Fruit fly (Drosophila melanogaster) whole organism, prepupa: ENCODE data around the gene Txl.
A peak's percentile ranks its signal among the peaks of the same experiment; 100 is the strongest.

Source experiments
- CG11294 ChIP-seq: fragments of 200-800 bp; sonication (Bioruptor generic); IDR thresholded peaks from 2 replicates; pipeline ENCODE4 v1.3.6; 2022; ENCODE audit warnings: missing biosample characterization, missing genetic modification characterization
- CG16779 ChIP-seq: fragments of 200-800 bp; sonication (Bioruptor generic); optimal IDR thresholded peaks from 3 replicates; lab custom pipeline; 2017; ENCODE audit warnings: missing biosample characterization, mild to moderate bottlenecking, missing genetic modification characterization
- CG6276 ChIP-seq: fragments of 200-800 bp; sonication (Bioruptor generic); optimal IDR thresholded peaks from 2 replicates; lab custom pipeline; 2017; ENCODE audit warnings: missing biosample characterization, mild to moderate bottlenecking, missing genetic modification characterization
- Eip75B ChIP-seq: fragments of 200-800 bp; sonication (Bioruptor generic); optimal IDR thresholded peaks from 3 replicates; lab custom pipeline; 2016; ENCODE audit warnings: missing biosample characterization, missing genetic modification characterization
- Gug ChIP-seq: fragments of 200-800 bp; sonication (Bioruptor generic); IDR thresholded peaks from 2 replicates; pipeline ENCODE4 v1.3.6; 2022; ENCODE audit warnings: missing biosample characterization, missing genetic modification characterization
- Hr39 ChIP-seq: fragments of 200-800 bp; sonication (Bioruptor generic); optimal IDR thresholded peaks from 2 replicates; lab custom pipeline; 2016; ENCODE audit warnings: missing biosample characterization, missing genetic modification characterization
- Smox ChIP-seq: fragments of 200-800 bp; sonication (Bioruptor generic); optimal IDR thresholded peaks from 3 replicates; lab custom pipeline; 2016; ENCODE audit warnings: missing biosample characterization, missing genetic modification characterization
- Sox14 ChIP-seq: fragments of 200-800 bp; sonication (Bioruptor generic); optimal IDR thresholded peaks from 3 replicates; lab custom pipeline; 2016; ENCODE audit warnings: missing biosample characterization, missing genetic modification characterization
- fd59A ChIP-seq: fragments of 200-800 bp; sonication (Bioruptor generic); optimal IDR thresholded peaks from 2 replicates; lab custom pipeline; 2017; ENCODE audit warnings: missing biosample characterization, mild to moderate bottlenecking, missing genetic modification characterization, missing genetic modification reagents
- fd85E ChIP-seq: fragments of 200-800 bp; sonication (Bioruptor generic); optimal IDR thresholded peaks from 3 replicates; lab custom pipeline; 2016; ENCODE audit warnings: missing biosample characterization, missing genetic modification characterization
- pdm3 ChIP-seq: fragments of 200-800 bp; sonication (Bioruptor generic); optimal IDR thresholded peaks from 3 replicates; lab custom pipeline; 2016; ENCODE audit warnings: missing biosample characterization, missing genetic modification characterization
- salr ChIP-seq, 2 experiments: fragments of 200-800 bp; sonication (Bioruptor generic); optimal IDR thresholded peaks; 3 replicates each; lab custom pipeline; 2016 to 2018; ENCODE audit warnings: missing biosample characterization in 2 of 2, missing genetic modification characterization in 2 of 2, mild to moderate bottlenecking in 1 of 2
- spab ChIP-seq: fragments of 200-800 bp; sonication (Bioruptor generic); optimal IDR thresholded peaks from 2 replicates; lab custom pipeline; 2017; ENCODE audit warnings: missing biosample characterization, mild to moderate bottlenecking, missing genetic modification characterization, missing genetic modification reagents

dm6 chr3L:5770817-5771425 is 5.3 kb downstream of the Txl start:
- no peak for TF ChIP-seq CG16779 (tag; lab: Kevin White, UChicago)
- TF ChIP-seq Sox14 (GFP tag; lab: Kevin White, UChicago) = peak; percentile 96
- no peak for TF ChIP-seq Smox
- 0 out of 2 replicates have a peak, but pooled peaks have one; percentile 21 for TF ChIP-seq CG11294 (GFP tag; lab: Robert Waterston, UW)
- peak in 1 of 2 experiments; percentile 74 for TF ChIP-seq salr (GFP tag; optimal IDR thresholded peaks at IDR 0.05; lab: Kevin White, UChicago)
- TF ChIP-seq fd85E = no peak
- no peak for TF ChIP-seq spab (GFP tag; lab: Kevin White, UChicago)
- TF ChIP-seq fd59A = peak; percentile 81
- peak; percentile 29; the same call in 1 of the 2 replicates for TF ChIP-seq Gug
- peak; percentile 85 for TF ChIP-seq Hr39 (GFP tag; lab: Kevin White, UChicago)
- TF ChIP-seq CG6276 (GFP tag; lab: Kevin White, UChicago) = no peak
- no peak for TF ChIP-seq pdm3 (GFP tag; lab: Kevin White, UChicago)
- no peak for TF ChIP-seq Eip75B (GFP tag; lab: Kevin White, UChicago)
